Worm (Caenorhabditis elegans) whole organism, midembryonic: Measurements from ENCODE around the gene bcat-1.
A peak's percentile ranks its signal among the peaks of the same experiment; 100 is the strongest.

Source experiments
- T22C8.4 ChIP-seq: fragments of 200-800 bp; sonication (Bioruptor generic); IDR thresholded peaks from 2 replicates; pipeline ENCODE4 v1.3.6; 2022; ENCODE audit warnings: missing genetic modification characterization, missing compliant biosample characterization
- klf-2 ChIP-seq: fragments of 200-800 bp; sonication (Bioruptor generic); conservative IDR thresholded peaks from 2 replicates; pipeline ENCODE4 v1.3.6; 2022; ENCODE audit warnings: missing genetic modification reagents, missing genetic modification characterization, missing compliant biosample characterization
- med-1 ChIP-seq: sonication (generic microtip); optimal IDR thresholded peaks from 2 replicates; lab custom pipeline; 2017; ENCODE audit warnings: missing genetic modification characterization, mild to moderate bottlenecking, missing compliant biosample characterization, antibody characterized with exemption, missing genetic modification reagents; ENCODE audit not compliant: insufficient read depth
- tab-1 ChIP-seq: fragments of 200-800 bp; sonication (Bioruptor generic); IDR thresholded peaks from 2 replicates; pipeline ENCODE4 v1.3.6; 2022; ENCODE audit warnings: missing genetic modification characterization, missing compliant biosample characterization
- ztf-29 ChIP-seq: fragments of 200-800 bp; sonication (Bioruptor generic); IDR thresholded peaks from 2 replicates; pipeline ENCODE4 v1.3.6; 2022; ENCODE audit warnings: missing genetic modification reagents, missing genetic modification characterization, missing compliant biosample characterization

DNA sequence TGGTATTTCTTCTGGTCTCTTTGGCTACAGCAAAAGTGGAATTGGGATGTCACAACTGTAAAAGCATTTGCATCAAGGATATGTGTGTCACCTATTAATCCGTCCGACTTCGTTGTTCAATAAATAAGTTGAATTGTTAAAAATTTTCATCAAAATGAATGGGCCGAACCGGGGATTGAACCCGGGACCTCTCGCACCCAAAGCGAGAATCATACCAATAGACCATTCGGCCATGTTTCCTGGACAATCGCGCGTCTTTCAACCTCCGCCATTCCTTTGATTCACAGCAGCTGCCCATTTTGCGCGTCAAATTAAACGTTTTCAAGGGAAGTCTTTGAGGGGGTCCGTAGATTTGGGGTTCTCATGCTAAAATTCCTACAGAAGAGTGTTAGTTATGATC, 22.6 kb upstream of the bcat-1 start:
- TF ChIP-seq klf-2 (GFP tag; lab: Robert Waterston, UW), result no peak
- no peak for TF ChIP-seq ztf-29
- no peak; the same call in 1 of the 2 replicates for TF ChIP-seq T22C8.4 (GFP tag; lab: Robert Waterston, UW)
- TF ChIP-seq tab-1 (GFP tag; lab: Robert Waterston, UW), result peak; percentile 41; the same call in 1 of the 2 replicates
- TF ChIP-seq med-1 (GFP tag; lab: Kevin White, UChicago), result no peak
